Worm (Caenorhabditis elegans): ENCODE results near the gene chat-1.

chat-1 gene

DNA sequence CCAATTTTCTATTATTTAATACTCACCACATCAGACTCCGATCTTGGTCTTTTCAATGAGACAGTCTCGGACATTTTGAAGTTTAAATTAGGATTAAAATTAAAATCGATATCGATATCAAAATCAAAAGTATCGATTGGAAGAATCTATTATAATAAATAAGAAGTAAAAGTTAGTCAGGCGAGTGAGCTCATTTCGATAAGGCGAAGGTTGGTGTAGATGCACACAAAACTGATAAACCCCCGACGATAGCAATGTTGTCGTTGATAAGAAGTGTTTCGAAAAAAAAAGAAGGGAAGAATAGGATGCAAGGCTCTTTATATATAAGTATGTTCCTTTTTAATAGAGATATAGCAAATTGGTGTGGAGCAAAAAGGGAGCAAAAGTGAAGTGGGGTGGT, 35.4 kb downstream of the chat-1 start, which contains the start of gene M01H9.4:
TSS of gene M01H9.4 (minus strand) at position 379 of the 400 bp plus-strand sequence.
- TF ChIP-seq Y53F4B.3 (GFP tag; IDR thresholded peaks at IDR 0.05), result no peak
- TF ChIP-seq nhr-80 (tag; optimal IDR thresholded peaks at IDR 0.05), result peak; percentile 83
- no peak for TF ChIP-seq rec-8 (tag; optimal IDR thresholded peaks at IDR 0.05)
- TF ChIP-seq gei-17 (GFP tag; optimal IDR thresholded peaks at IDR 0.05), result no peak
- no peak for TF ChIP-seq rpc-1 (optimal IDR thresholded peaks at IDR 0.05)
- TF ChIP-seq rpc-1 (tag; optimal IDR thresholded peaks at IDR 0.05), result no peak
- TF ChIP-seq lsy-27 (tag; optimal IDR thresholded peaks at IDR 0.05; ENCODE audit: borderline replicate concordance, insufficient read depth), result no peak

DNA sequence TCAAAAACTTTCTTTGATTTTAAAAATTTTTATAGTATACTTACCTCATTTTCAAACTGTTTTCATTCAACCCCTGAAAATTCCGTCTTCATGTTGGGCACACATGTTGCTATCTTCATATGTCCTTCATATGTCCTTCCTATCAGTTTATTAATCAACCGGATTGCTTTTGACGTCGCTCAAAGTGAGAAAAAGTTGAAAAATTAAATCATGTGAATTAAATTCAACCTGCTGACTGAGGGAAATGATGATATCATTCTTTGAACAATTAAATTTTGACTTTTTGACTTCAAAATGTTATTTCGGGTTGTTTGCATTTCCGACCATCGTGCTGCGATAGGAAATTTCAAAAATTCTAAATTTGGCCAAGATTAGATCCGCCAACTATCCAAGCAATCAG, 37.4 kb downstream of the chat-1 start:
- peak; percentile 57 for TF ChIP-seq nhr-80 (tag; optimal IDR thresholded peaks at IDR 0.05)
- TF ChIP-seq attf-5 (GFP tag; optimal IDR thresholded peaks at IDR 0.05), result no peak
- no peak for TF ChIP-seq nfya-2 (GFP tag; IDR thresholded peaks at IDR 0.05)

DNA sequence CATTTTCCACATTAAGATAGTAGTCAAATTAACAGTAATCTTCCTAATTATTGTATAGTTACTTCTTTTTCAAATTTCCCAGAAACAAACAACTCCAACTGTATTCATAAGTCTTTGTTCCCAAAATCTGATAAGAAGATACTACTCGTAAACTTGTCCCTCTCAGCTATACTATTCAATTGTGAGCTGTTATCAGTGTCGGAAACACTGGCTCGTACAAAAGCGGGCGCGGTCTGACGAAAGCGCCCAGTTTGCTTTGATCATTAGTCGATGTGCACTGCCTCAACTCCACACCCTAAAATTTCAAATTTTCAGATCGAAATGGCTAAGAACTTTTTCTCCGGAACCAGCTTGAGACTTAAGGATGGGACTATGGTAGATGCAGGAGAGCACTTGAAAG, 39.6 kb downstream of the chat-1 start, which contains the start of gene trx-3:
TSS of gene trx-3 (plus strand) at position 291 of the 400 bp plus-strand sequence.
- no peak for TF ChIP-seq F55B11.4 (tag; optimal IDR thresholded peaks at IDR 0.05; ENCODE audit: borderline replicate concordance, insufficient read depth)
- TF ChIP-seq B0019.2 (GFP tag; conservative IDR thresholded peaks at IDR 0.05), result no peak
- no peak for TF ChIP-seq ceh-91 (GFP tag; IDR thresholded peaks at IDR 0.05)
- no peak for TF ChIP-seq nfya-2 (GFP tag; IDR thresholded peaks at IDR 0.05)
- no peak for TF ChIP-seq ceh-40 (GFP tag; IDR thresholded peaks at IDR 0.05)
- peak; percentile 53 for TF ChIP-seq nhr-80 (tag; optimal IDR thresholded peaks at IDR 0.05)

- TF ChIP-seq zfh-2 (GFP tag; conservative IDR thresholded peaks at IDR 0.05), result peak; percentile 76
- no peak for TF ChIP-seq ztf-26 (tag; optimal IDR thresholded peaks at IDR 0.05)
- TF ChIP-seq ceh-40 (GFP tag; IDR thresholded peaks at IDR 0.05), result no peak
- TF ChIP-seq mel-28 (tag; optimal IDR thresholded peaks at IDR 0.05; ENCODE audit: borderline replicate concordance), result no peak
- peak; percentile 21; the same call in 1 of the 2 replicates for TF ChIP-seq egrh-3 (GFP tag; IDR thresholded peaks at IDR 0.05)
- TF ChIP-seq tbp1 (GFP tag; optimal IDR thresholded peaks at IDR 0.05), result no peak
- TF ChIP-seq unc-130 (GFP tag; optimal IDR thresholded peaks at IDR 0.05), result no peak
- TF ChIP-seq F37B4.10 (GFP tag; IDR thresholded peaks at IDR 0.05), result no peak
Observed at ce11 chrIV:4490148-4490652, 43.1 kb downstream of the chat-1 start, which contains the start of gene ZK180.7. TSS of gene ZK180.7 (plus strand) at chrIV:4490542.

Measured in whole organism, young adult.